Fruit fly (Drosophila melanogaster) whole organism, embryonic: ENCODE results near the gene CG11723.

Experiments
- CG12299 ChIP-seq: fragments of 200-800 bp; sonication (Bioruptor generic); optimal IDR thresholded peaks from 2 replicates; lab custom pipeline; 2018; ENCODE audit warnings: missing biosample characterization, mild to moderate bottlenecking, missing genetic modification characterization
- CG15479 ChIP-seq: fragments of 200-800 bp; sonication (Bioruptor generic); optimal IDR thresholded peaks from 3 replicates; lab custom pipeline; 2019; ENCODE audit warnings: missing biosample characterization, mild to moderate bottlenecking, missing genetic modification characterization, moderate library complexity
- CG1602 ChIP-seq: fragments of 200-800 bp; sonication (Bioruptor generic); optimal IDR thresholded peaks from 3 replicates; lab custom pipeline; 2016; ENCODE audit warnings: missing biosample characterization, missing genetic modification characterization
- CG30431 ChIP-seq: fragments of 200-800 bp; sonication (Bioruptor generic); optimal IDR thresholded peaks from 2 replicates; lab custom pipeline; 2017; ENCODE audit warnings: missing biosample characterization, missing genetic modification characterization
- CG3726 ChIP-seq: fragments of 200-800 bp; sonication (Bioruptor generic); IDR thresholded peaks from 3 replicates; pipeline ENCODE4, ENCODE4 v1.3.6; 2022; ENCODE audit warnings: missing biosample characterization, missing genetic modification characterization
- CG9727 ChIP-seq: fragments of 200-800 bp; sonication (Bioruptor generic); optimal IDR thresholded peaks from 3 replicates; lab custom pipeline; 2017; ENCODE audit warnings: missing biosample characterization, mild to moderate bottlenecking, missing genetic modification characterization
- CG9817 ChIP-seq: fragments of 200-800 bp; sonication (Bioruptor generic); optimal IDR thresholded peaks from 2 replicates; lab custom pipeline; 2018; ENCODE audit warnings: missing biosample characterization, mild to moderate bottlenecking, missing genetic modification characterization, moderate library complexity
- bigmax ChIP-seq: fragments of 200-800 bp; sonication (Bioruptor generic); optimal IDR thresholded peaks from 2 replicates; lab custom pipeline; 2018; ENCODE audit warnings: missing biosample characterization, mild to moderate bottlenecking, missing genetic modification characterization
- gsb ChIP-seq: fragments of 200-800 bp; sonication (Bioruptor generic); IDR thresholded peaks from 2 replicates; pipeline ENCODE4 v1.3.6; 2022; ENCODE audit warnings: missing biosample characterization, missing genetic modification characterization
- run ChIP-seq: fragments of 200-800 bp; sonication (Bioruptor generic); optimal IDR thresholded peaks from 3 replicates; lab custom pipeline; 2018; ENCODE audit warnings: missing biosample characterization, mild to moderate bottlenecking, missing genetic modification characterization

dm6 chr2L:2132215-2132614, 14.9 kb downstream of the CG11723 start:
- TF ChIP-seq CG3726 (no peak), CG1602 (GFP tag; lab: Kevin White, UChicago) (no peak), CG9727 (GFP tag; lab: Kevin White, UChicago) (no peak), gsb (GFP tag; lab: Robert Waterston, UW) (no peak), CG30431 (GFP tag; lab: Kevin White, UChicago) (no peak), run (tag; lab: Kevin White, UChicago) (no peak), CG9817 (tag; lab: Kevin White, UChicago) (no peak), CG12299 (tag; lab: Kevin White, UChicago) (no peak), bigmax (GFP tag; lab: Kevin White, UChicago) (no peak), CG15479 (GFP tag; lab: Kevin White, UChicago) (no peak)
